Fruit fly (Drosophila melanogaster): ENCODE measurements around the gene Vps37B.

Gene Vps37B

dm6 chr3R:5215334-5216307 lies 10.3 kb upstream of the Vps37B start:
- TF ChIP-seq CG17801 (GFP tag; optimal IDR thresholded peaks at IDR 0.05; ENCODE audit: partially characterized antibody), result peak; percentile 93

DNA sequence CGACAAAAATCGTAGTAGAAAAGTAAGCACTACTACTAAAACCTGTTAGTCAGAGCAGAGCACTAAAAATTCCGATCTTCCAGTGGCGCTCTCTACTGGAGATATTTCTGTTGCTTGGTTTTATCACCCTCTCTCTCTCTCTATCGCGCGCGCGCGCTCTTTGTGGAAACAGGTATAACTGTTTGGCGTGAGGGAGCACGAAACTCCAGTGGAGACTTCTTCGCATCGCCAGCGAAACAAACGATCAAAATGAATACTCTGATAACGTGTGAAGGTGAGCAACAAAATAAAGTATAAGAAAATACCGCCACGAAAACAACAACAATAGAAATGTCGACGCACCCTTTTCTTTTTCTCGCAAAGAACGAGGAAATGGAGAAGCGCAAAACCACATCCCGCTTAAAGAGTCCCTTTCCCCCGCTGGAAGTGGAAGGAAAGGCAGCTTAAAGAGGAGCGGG lies 9.6 kb upstream of the Vps37B start:
- TF ChIP-seq CG17801 (GFP tag; optimal IDR thresholded peaks at IDR 0.05; ENCODE audit: partially characterized antibody), result no peak

DNA sequence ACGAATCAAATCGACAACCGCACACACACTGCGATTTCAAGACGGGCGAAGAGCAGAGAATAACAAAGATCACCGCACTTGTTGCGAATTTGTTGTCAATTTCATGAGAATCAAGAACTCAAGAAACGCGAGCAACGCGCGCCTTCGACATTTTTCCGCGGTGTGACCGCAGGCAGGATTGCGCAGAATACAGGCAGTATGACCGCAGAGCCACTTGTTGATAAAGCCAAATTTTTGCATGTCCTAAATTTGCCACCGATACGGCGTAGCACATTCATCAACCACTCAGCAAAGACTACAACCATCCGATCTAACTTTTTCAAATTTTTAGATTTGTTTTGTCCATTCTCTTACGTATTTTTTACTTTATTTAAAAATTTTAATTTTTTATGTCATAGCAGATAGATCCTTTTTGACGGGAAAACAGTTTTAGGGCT lies 8.7 kb upstream of the Vps37B start, which contains the start of gene cno:
Gene cno, minus strand, starts transcription at position 179 of the 437 bp plus-strand sequence.
- TF ChIP-seq CG17801 (GFP tag; optimal IDR thresholded peaks at IDR 0.05; ENCODE audit: partially characterized antibody), result peak; percentile 64

dm6 chr3R:5219466-5219865 lies 6.5 kb upstream of the Vps37B start, which contains the start of the genes Prosbeta2R2 and CG1116:
Prosbeta2R2 (minus strand) TSS chr3R:5219528.
CG1116 (plus strand) TSS chr3R:5219657.
- TF ChIP-seq CG17801 (GFP tag; optimal IDR thresholded peaks at IDR 0.05; ENCODE audit: partially characterized antibody), result peak; percentile 21

- TF ChIP-seq CG17801 (GFP tag; optimal IDR thresholded peaks at IDR 0.05; ENCODE audit: partially characterized antibody), result peak; percentile 61
Observed at dm6 chr3R:5223135-5223534, 2.8 kb upstream of the Vps37B start, which contains the start of gene CG2604. CG2604 (minus strand) TSS chr3R:5223365.

DNA sequence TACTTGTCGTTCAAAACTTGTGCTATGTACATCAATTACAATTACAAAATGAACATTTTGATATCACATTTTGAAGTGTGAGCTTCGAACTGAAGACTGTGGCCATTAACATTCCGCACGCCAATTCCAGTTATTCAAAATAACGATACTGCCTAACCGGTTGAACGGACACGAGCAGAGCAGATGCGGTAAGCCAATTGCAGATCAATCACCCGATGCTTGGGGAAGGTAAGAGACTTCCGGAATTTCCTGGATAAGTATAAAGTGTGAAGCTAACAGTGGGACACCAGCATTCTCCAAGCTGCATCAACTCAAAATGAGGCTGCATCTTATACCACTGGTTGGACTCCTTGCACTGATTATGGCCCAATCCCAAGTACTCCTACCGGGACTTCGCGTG lies 2.1 kb upstream of the Vps37B start, which contains the start of gene CG14664:
Gene CG14664, plus strand, starts transcription at position 301 of the 400 bp plus-strand sequence.
- no peak for TF ChIP-seq CG17801 (GFP tag; optimal IDR thresholded peaks at IDR 0.05; ENCODE audit: partially characterized antibody)

DNA sequence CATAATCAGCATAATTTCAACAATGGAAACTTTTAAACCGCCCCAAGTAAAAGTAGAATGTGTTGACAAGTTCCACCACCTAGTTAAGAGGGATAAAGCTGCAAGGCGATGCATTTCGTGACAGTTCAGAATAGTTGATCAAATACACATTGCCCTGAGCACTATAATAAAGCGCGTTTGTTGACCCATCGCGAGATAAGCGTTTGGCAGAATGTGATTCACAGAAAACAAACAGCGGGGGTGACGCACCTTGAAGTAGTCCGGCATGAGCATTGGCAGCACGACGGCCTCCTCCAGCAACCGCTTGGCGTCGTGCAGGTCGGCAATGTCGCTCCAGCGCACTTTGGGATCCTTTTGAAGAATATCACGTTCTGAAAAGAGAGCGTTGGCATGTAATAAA lies 3.5 kb downstream of the Vps37B start:
- TF ChIP-seq CG17801 (GFP tag; optimal IDR thresholded peaks at IDR 0.05; ENCODE audit: partially characterized antibody), result no peak

DNA sequence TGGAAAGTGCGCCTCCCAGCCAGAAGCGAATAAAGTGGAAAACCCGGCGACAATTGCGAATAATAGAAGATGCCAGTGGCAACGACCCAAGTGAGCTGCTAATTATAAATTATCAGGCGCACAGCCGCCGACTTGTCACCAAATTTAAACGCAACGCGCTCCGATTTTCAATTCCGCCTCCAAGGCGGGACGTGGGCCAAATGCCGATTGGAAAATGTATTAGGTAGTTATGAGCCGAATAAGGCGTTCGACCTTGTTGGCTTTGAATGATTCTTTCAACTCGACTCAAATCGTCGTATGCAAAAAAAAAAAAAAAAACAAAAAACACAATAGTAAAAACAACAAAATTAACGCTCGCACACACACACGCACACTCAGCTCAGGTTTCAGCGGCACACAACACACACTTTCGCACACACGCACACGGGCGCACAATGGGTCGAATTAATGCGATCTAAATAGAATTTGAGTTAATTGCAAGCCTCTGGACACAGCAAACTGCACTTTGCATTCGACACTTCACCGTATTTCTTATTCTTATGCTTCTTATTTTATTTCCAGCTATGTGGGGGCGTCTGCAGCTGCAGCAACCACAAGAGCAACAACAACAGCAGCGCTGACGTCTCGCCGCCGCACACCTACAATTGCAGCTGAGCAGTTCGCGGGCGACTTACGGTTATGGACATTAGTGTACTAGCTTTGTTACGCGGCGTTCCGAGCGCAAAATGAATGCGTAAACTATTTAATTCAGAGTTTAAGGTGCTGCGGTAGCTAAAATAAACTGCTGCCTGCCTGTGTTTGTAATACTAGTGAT lies 5.6 kb downstream of the Vps37B start:
- no peak for TF ChIP-seq CG17801 (GFP tag; optimal IDR thresholded peaks at IDR 0.05; ENCODE audit: partially characterized antibody)

DNA sequence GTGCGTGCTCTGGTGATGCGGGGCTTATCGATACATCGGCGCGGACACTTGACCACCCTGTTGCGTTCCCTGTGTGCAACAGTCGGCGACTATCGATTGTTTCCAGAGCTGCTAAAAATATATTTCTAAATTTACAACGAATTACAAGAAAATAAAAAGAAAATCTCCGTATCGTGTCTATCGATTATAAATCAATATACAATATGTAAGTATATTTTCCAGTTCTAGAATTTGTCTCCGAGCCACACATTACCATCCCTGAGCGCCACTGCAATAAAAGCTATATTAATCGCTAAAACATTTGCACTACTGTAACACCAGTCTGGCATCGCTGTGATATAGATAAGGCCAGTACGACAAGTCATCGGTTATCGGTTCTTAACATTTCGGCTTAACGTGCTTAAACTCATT lies 6.2 kb downstream of the Vps37B start, which contains the start of the genes Kat60 and Mms19:
Gene Kat60, minus strand, starts transcription at position 13 of the 411 bp plus-strand sequence.
Gene Mms19, plus strand, starts transcription at position 347 of the 411 bp plus-strand sequence.
- TF ChIP-seq CG17801 (GFP tag; optimal IDR thresholded peaks at IDR 0.05; ENCODE audit: partially characterized antibody), result no peak

dm6 chr3R:5237215-5237614 lies 11.3 kb downstream of the Vps37B start, which contains the start of gene rtp:
rtp (minus strand) TSS chr3R:5237315.
- no peak for TF ChIP-seq CG17801 (GFP tag; optimal IDR thresholded peaks at IDR 0.05; ENCODE audit: partially characterized antibody)

DNA sequence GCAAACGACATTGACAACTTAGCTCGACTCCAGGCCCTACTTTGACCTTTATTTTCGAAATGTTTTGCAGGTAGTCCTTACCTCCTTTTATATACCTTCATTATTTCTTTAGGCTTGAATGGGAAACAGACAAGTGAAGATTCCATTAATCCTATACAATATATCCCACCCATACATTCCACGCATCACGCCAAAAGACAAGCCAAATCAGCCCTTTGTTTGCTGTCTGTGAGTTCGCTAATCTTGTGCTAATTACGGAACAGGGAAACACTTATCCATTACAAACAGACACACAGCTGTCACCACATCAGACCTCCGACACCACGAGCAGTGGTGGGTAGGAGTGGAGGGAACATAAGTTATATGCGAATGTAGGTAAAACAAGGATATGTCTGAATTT lies 14.8 kb downstream of the Vps37B start, which contains the start of gene CG33293:
Gene CG33293, minus strand, starts transcription at position 15 of the 400 bp plus-strand sequence.
- TF ChIP-seq CG17801 (GFP tag; optimal IDR thresholded peaks at IDR 0.05; ENCODE audit: partially characterized antibody), result no peak

DNA sequence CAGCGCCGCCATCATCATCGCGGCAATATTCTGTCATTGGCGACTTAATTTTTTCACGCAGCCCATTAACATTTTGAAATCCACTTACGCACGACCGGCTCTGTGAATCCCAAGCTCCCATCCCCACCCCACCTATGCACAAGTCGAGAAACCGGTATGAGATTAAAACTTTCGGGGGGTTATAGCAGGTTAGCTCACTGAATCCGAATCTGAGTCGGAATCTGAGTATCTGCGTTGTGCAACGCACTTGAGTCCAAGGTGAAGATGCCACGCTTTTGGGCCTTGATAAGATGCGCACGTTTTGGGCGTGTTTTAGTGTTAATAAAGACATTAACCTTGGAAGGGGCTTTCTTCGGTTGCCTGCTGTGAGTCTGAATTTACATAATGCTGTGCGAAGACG lies 21.0 kb downstream of the Vps37B start:
- TF ChIP-seq CG17801 (GFP tag; optimal IDR thresholded peaks at IDR 0.05; ENCODE audit: partially characterized antibody), result no peak

DNA sequence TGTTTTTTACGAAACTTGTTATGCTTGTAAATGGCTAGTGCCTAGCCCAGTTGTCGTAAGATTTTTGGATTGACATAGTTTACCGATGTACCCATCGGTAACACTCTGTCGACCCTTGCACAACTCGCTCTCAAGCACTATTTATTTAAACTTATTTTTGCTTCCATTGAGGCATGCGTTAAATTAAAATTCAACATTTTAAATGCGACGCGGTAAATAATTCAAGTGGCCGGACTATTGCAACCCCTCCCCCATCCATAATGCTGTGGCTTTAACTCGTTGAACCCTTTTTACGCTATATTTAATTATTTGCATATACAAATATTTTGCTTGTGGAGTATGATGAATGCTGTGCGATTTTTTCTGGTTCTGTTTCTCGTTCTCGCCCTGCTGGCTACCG lies 23.4 kb downstream of the Vps37B start:
- TF ChIP-seq CG17801 (GFP tag; optimal IDR thresholded peaks at IDR 0.05; ENCODE audit: partially characterized antibody), result no peak

DNA sequence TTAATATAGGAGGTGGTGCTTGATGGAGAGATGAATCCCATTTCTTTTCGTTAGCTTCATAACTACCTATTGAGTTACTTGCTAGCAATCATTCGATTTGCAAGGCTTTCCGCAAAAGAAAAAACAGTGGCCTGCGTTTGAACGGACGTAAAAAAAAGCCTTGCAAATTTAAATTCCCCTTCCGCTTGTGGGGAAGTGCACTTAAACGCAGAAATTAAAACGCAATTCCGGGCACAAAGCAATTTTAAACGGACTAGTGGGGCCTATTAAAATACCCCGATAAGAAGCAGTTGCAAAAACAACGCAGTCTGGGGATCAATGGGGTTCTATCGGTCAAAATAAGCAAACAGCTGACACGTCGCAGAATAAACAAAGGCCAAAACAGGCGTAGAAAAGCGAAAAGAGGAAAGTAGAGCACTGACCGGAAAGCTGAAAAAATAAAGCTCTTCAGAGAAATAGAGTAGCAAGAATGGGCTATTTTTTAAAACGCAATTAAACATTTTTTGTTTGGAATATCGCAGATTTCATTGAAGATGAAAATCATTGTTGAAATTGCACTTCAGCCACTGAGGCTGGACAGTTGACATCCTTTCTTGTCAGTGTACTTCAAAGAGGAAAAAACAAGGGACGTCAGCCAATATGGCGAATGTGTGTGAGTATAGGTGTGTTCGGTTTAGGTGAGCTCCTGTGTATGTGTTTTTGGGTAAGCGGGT lies 24.7 kb downstream of the Vps37B start:
- peak; percentile 50 for TF ChIP-seq CG17801 (GFP tag; optimal IDR thresholded peaks at IDR 0.05; ENCODE audit: partially characterized antibody)

All from ovary, adult (tissue).